Fruit fly (Drosophila melanogaster) whole organism, embryonic: ENCODE data around the gene ddbt.
A peak's percentile ranks its signal among the peaks of the same experiment; 100 is the strongest.

ENCODE experiments used
- Aef1 ChIP-seq: fragments of 200-800 bp; sonication (Bioruptor generic); IDR thresholded peaks from 3 replicates; pipeline ENCODE4 v1.3.6; 2022; ENCODE audit warnings: missing biosample characterization, missing genetic modification characterization
- Awh ChIP-seq: fragments of 200-800 bp; sonication (Bioruptor generic); IDR thresholded peaks from 2 replicates; pipeline ENCODE4, ENCODE4 v1.3.6; 2022; ENCODE audit warnings: missing biosample characterization, missing genetic modification characterization
- Blimp-1 ChIP-seq: fragments of 200-800 bp; sonication (Bioruptor generic); optimal IDR thresholded peaks from 3 replicates; lab custom pipeline; 2018; ENCODE audit warnings: missing biosample characterization, missing genetic modification characterization, mild to moderate bottlenecking, moderate library complexity, missing genetic modification reagents
- C15 ChIP-seq: fragments of 200-800 bp; sonication (Bioruptor generic); IDR thresholded peaks from 3 replicates; pipeline ENCODE4 v1.3.6; 2022; ENCODE audit warnings: missing biosample characterization, missing genetic modification characterization
- CG10366 ChIP-seq: fragments of 200-800 bp; sonication (Bioruptor generic); IDR thresholded peaks from 2 replicates; pipeline ENCODE4 v1.3.6; 2022; ENCODE audit warnings: missing biosample characterization, missing genetic modification characterization
- CG10462 ChIP-seq: fragments of 200-800 bp; sonication (Bioruptor generic); optimal IDR thresholded peaks from 2 replicates; lab custom pipeline; 2016; ENCODE audit warnings: missing biosample characterization, missing genetic modification characterization
- CG10654 ChIP-seq: fragments of 200-800 bp; sonication (Bioruptor generic); optimal IDR thresholded peaks from 2 replicates; lab custom pipeline; 2016; ENCODE audit warnings: missing biosample characterization, missing genetic modification characterization
- CG13424 ChIP-seq: fragments of 200-800 bp; sonication (Bioruptor generic); optimal IDR thresholded peaks from 2 replicates; lab custom pipeline; 2019; ENCODE audit warnings: missing biosample characterization, mild to moderate bottlenecking, missing genetic modification characterization, moderate library complexity
- CG15073 ChIP-seq: fragments of 200-800 bp; sonication (Bioruptor generic); optimal IDR thresholded peaks from 2 replicates; lab custom pipeline; 2016; ENCODE audit warnings: missing biosample characterization, missing genetic modification characterization
- CG1647 ChIP-seq: fragments of 200-800 bp; sonication (Bioruptor generic); optimal IDR thresholded peaks from 3 replicates; lab custom pipeline; 2016; ENCODE audit warnings: missing biosample characterization, missing genetic modification characterization
- CG17186 ChIP-seq: fragments of 200-800 bp; sonication (Bioruptor generic); optimal IDR thresholded peaks from 3 replicates; lab custom pipeline; 2017; ENCODE audit warnings: missing biosample characterization, missing genetic modification reagents, missing genetic modification characterization
- CG18599 ChIP-seq: fragments of 200-800 bp; sonication (Bioruptor generic); optimal IDR thresholded peaks from 3 replicates; lab custom pipeline; 2017; ENCODE audit warnings: missing biosample characterization, missing genetic modification characterization, mild to moderate bottlenecking, moderate library complexity, missing genetic modification reagents
- CG2678 ChIP-seq: fragments of 200-800 bp; sonication (Bioruptor generic); optimal IDR thresholded peaks from 3 replicates; lab custom pipeline; 2019; ENCODE audit warnings: missing biosample characterization, mild to moderate bottlenecking, missing genetic modification characterization, moderate library complexity
- CG30403 ChIP-seq: fragments of 200-800 bp; sonication (Bioruptor generic); optimal IDR thresholded peaks from 3 replicates; lab custom pipeline; 2016; ENCODE audit warnings: missing biosample characterization, missing genetic modification characterization
- CG31365 ChIP-seq: fragments of 200-800 bp; sonication (Bioruptor generic); optimal IDR thresholded peaks from 2 replicates; lab custom pipeline; 2018; ENCODE audit warnings: missing biosample characterization, mild to moderate bottlenecking, missing genetic modification characterization
- CG34376 ChIP-seq: fragments of 200-800 bp; sonication (Bioruptor generic); optimal IDR thresholded peaks from 2 replicates; lab custom pipeline; 2018; ENCODE audit warnings: missing biosample characterization, mild to moderate bottlenecking, missing genetic modification characterization
- CG6272 ChIP-seq: fragments of 200-800 bp; sonication (Bioruptor generic); IDR thresholded peaks from 2 replicates; pipeline ENCODE4 v1.3.6; 2022; ENCODE audit warnings: missing biosample characterization, missing genetic modification characterization
- CG6683 ChIP-seq: fragments of 200-800 bp; sonication (Bioruptor generic); optimal IDR thresholded peaks from 2 replicates; lab custom pipeline; 2017; ENCODE audit warnings: missing biosample characterization, mild to moderate bottlenecking, missing genetic modification characterization, missing genetic modification reagents
- CG8290 ChIP-seq, 3 experiments: fragments of 200-800 bp; sonication (Bioruptor generic); optimal IDR thresholded peaks; 2 replicates each; lab custom pipeline; 2016 to 2019; ENCODE audit warnings: missing biosample characterization in 3 of 3, missing genetic modification characterization in 3 of 3, mild to moderate bottlenecking in 2 of 3, moderate library complexity in 1 of 3
- CG8944 ChIP-seq: fragments of 200-800 bp; sonication (Bioruptor generic); optimal IDR thresholded peaks from 3 replicates; lab custom pipeline; 2016; ENCODE audit warnings: missing biosample characterization, missing genetic modification characterization
- CG9817 ChIP-seq: fragments of 200-800 bp; sonication (Bioruptor generic); optimal IDR thresholded peaks from 2 replicates; lab custom pipeline; 2018; ENCODE audit warnings: missing biosample characterization, mild to moderate bottlenecking, missing genetic modification characterization, moderate library complexity
- Chrac-16 ChIP-seq: fragments of 200-800 bp; sonication (Bioruptor generic); optimal IDR thresholded peaks from 3 replicates; lab custom pipeline; 2016; ENCODE audit warnings: missing biosample characterization, missing genetic modification characterization
- Dip3 ChIP-seq: fragments of 200-800 bp; sonication (Bioruptor generic); optimal IDR thresholded peaks from 3 replicates; lab custom pipeline; 2016; ENCODE audit warnings: missing biosample characterization, missing genetic modification characterization
- Dll ChIP-seq: fragments of 200-800 bp; sonication (Bioruptor generic); IDR thresholded peaks from 4 replicates; pipeline ENCODE4 v1.3.6; 2022; ENCODE audit warnings: missing biosample characterization, missing genetic modification characterization; ENCODE audit not compliant: partially characterized antibody
- Dref ChIP-seq: fragments of 200-800 bp; sonication (Bioruptor generic); IDR thresholded peaks from 2 replicates; pipeline ENCODE4 v1.3.6; 2022; ENCODE audit warnings: missing biosample characterization, missing genetic modification characterization
- Fer1 ChIP-seq: fragments of 200-800 bp; sonication (Bioruptor generic); optimal IDR thresholded peaks from 2 replicates; lab custom pipeline; 2017; ENCODE audit warnings: missing biosample characterization, mild to moderate bottlenecking, missing genetic modification characterization
- HLH4C ChIP-seq: fragments of 200-800 bp; sonication (Bioruptor generic); IDR thresholded peaks from 3 replicates; pipeline ENCODE4 v1.3.6; 2022; ENCODE audit warnings: missing biosample characterization, missing genetic modification characterization; ENCODE audit not compliant: partially characterized antibody
- Hmr ChIP-seq: fragments of 200-800 bp; sonication (Bioruptor generic); optimal IDR thresholded peaks from 3 replicates; lab custom pipeline; 2017; ENCODE audit warnings: mild to moderate bottlenecking, missing biosample characterization, missing genetic modification reagents, missing genetic modification characterization
- Lhr ChIP-seq: fragments of 200-800 bp; sonication (Bioruptor generic); optimal IDR thresholded peaks from 3 replicates; lab custom pipeline; 2017; ENCODE audit warnings: mild to moderate bottlenecking, missing biosample characterization, missing genetic modification reagents, missing genetic modification characterization
- Mes4 ChIP-seq: fragments of 200-800 bp; sonication (Bioruptor generic); optimal IDR thresholded peaks from 2 replicates; lab custom pipeline; 2016; ENCODE audit warnings: missing biosample characterization, missing genetic modification characterization
- NK7.1 ChIP-seq: fragments of 200-800 bp; sonication (Bioruptor generic); optimal IDR thresholded peaks from 3 replicates; lab custom pipeline; 2016; ENCODE audit warnings: missing biosample characterization, missing genetic modification characterization
- Opbp ChIP-seq: fragments of 200-800 bp; sonication (Bioruptor generic); IDR thresholded peaks from 3 replicates; pipeline ENCODE4 v1.3.6; 2022; ENCODE audit warnings: missing biosample characterization, missing genetic modification characterization; ENCODE audit not compliant: partially characterized antibody
- bigmax ChIP-seq: fragments of 200-800 bp; sonication (Bioruptor generic); optimal IDR thresholded peaks from 2 replicates; lab custom pipeline; 2018; ENCODE audit warnings: missing biosample characterization, mild to moderate bottlenecking, missing genetic modification characterization
- dysf ChIP-seq: fragments of 200-800 bp; sonication (Bioruptor generic); IDR thresholded peaks from 3 replicates; pipeline ENCODE4 v1.3.6; 2022; ENCODE audit warnings: missing biosample characterization, missing genetic modification characterization
- esg ChIP-seq: fragments of 200-800 bp; sonication (Bioruptor generic); conservative IDR thresholded peaks from 2 replicates; pipeline ENCODE4 v1.3.6; 2022; ENCODE audit warnings: missing biosample characterization, missing genetic modification characterization
- fd3F ChIP-seq: fragments of 200-800 bp; sonication (Bioruptor generic); optimal IDR thresholded peaks from 2 replicates; lab custom pipeline; 2018; ENCODE audit warnings: missing biosample characterization, mild to moderate bottlenecking, missing genetic modification characterization, moderate library complexity
- grau ChIP-seq: fragments of 200-800 bp; optimal IDR thresholded peaks from 3 replicates; lab custom pipeline; 2019; ENCODE audit warnings: missing biosample characterization, mild to moderate bottlenecking, missing genetic modification characterization, moderate library complexity
- nau ChIP-seq: fragments of 200-800 bp; sonication (Bioruptor generic); optimal IDR thresholded peaks from 3 replicates; lab custom pipeline; 2017; ENCODE audit warnings: missing biosample characterization, mild to moderate bottlenecking, missing genetic modification characterization, missing genetic modification reagents
- pita ChIP-seq: fragments of 200-800 bp; sonication (Bioruptor generic); optimal IDR thresholded peaks from 2 replicates; lab custom pipeline; 2017; ENCODE audit warnings: missing biosample characterization, mild to moderate bottlenecking, missing genetic modification characterization
- salm ChIP-seq: fragments of 200-800 bp; sonication (Bioruptor generic); optimal IDR thresholded peaks from 2 replicates; lab custom pipeline; 2018; ENCODE audit warnings: missing biosample characterization, mild to moderate bottlenecking, missing genetic modification characterization
- stwl ChIP-seq: fragments of 200-800 bp; sonication (Bioruptor generic); optimal IDR thresholded peaks from 3 replicates; lab custom pipeline; 2018; ENCODE audit warnings: missing biosample characterization, mild to moderate bottlenecking, missing genetic modification characterization, moderate library complexity
- sug ChIP-seq: fragments of 200-800 bp; optimal IDR thresholded peaks from 2 replicates; lab custom pipeline; 2019; ENCODE audit warnings: missing biosample characterization, mild to moderate bottlenecking, missing genetic modification characterization, moderate library complexity
- tap ChIP-seq: fragments of 200-800 bp; optimal IDR thresholded peaks from 3 replicates; lab custom pipeline; 2019; ENCODE audit warnings: missing biosample characterization, mild to moderate bottlenecking, missing genetic modification characterization, moderate library complexity
- tgo ChIP-seq: fragments of 200-800 bp; sonication (Bioruptor generic); IDR thresholded peaks from 3 replicates; pipeline ENCODE4 v1.3.6; 2022; ENCODE audit warnings: missing biosample characterization, missing genetic modification characterization
- ttk ChIP-seq: fragments of 200-800 bp; sonication (Bioruptor generic); IDR thresholded peaks from 2 replicates; pipeline ENCODE4 v2.1.2; 2022; ENCODE audit warnings: missing biosample characterization, missing genetic modification characterization
- unpg ChIP-seq: fragments of 200-800 bp; sonication (Bioruptor generic); optimal IDR thresholded peaks from 3 replicates; lab custom pipeline; 2018; ENCODE audit warnings: missing biosample characterization, mild to moderate bottlenecking, missing genetic modification characterization, moderate library complexity
- vvl ChIP-seq: fragments of 200-800 bp; sonication (Bioruptor generic); IDR thresholded peaks from 2 replicates; pipeline ENCODE4 v1.3.6; 2022; ENCODE audit warnings: missing biosample characterization, missing genetic modification characterization
- z ChIP-seq: fragments of 200-800 bp; sonication (Bioruptor generic); IDR thresholded peaks from 3 replicates; pipeline ENCODE4 v1.3.6; 2022; ENCODE audit warnings: missing biosample characterization, missing genetic modification characterization

Gene ddbt

dm6 chr3L:342839-343238 lies 26.0 kb downstream of the ddbt start, which contains the start of gene mthl10 (continued):
- TF ChIP-seq Awh (GFP tag; lab: Robert Waterston, UW) (no peak), CG10654 (no peak), Lhr (GFP tag; lab: Kevin White, UChicago) (peak; percentile 44), unpg (GFP tag; lab: Kevin White, UChicago) (no peak), bigmax (GFP tag; lab: Kevin White, UChicago) (no peak), tgo (GFP tag; lab: Robert Waterston, UW) (no peak), sug (tag; lab: Kevin White, UChicago) (peak; percentile 11), CG13424 (tag; lab: Kevin White, UChicago) (no peak), CG30403 (no peak), CG34376 (GFP tag; lab: Kevin White, UChicago) (no peak), stwl (no peak), CG10366 (GFP tag; lab: Robert Waterston, UW) (no peak), pita (GFP tag; lab: Kevin White, UChicago) (peak; percentile 59), z (GFP tag; lab: Robert Waterston, UW) (no peak), grau (tag; lab: Kevin White, UChicago) (no peak), fd3F (no peak), tap (tag; lab: Kevin White, UChicago) (no peak), CG15073 (GFP tag; lab: Kevin White, UChicago) (no peak), Mes4 (GFP tag; lab: Kevin White, UChicago) (no peak), Aef1 (GFP tag; lab: Robert Waterston, UW) (no peak), Opbp (GFP tag; lab: Robert Waterston, UW) (no peak), CG8290 (GFP tag; optimal IDR thresholded peaks at IDR 0.05; lab: Kevin White, UChicago) (no peak), CG8290 (tag; optimal IDR thresholded peaks at IDR 0.05; lab: Kevin White, UChicago) (peak in 1 of 2 experiments; percentile 38), Chrac-16 (GFP tag; lab: Kevin White, UChicago) (no peak), nau (no peak), CG6272 (GFP tag; lab: Robert Waterston, UW) (no peak), HLH4C (GFP tag; lab: Robert Waterston, UW) (no peak), CG31365 (no peak), Hmr (GFP tag; lab: Kevin White, UChicago) (peak; percentile 52), CG9817 (tag; lab: Kevin White, UChicago) (no peak), Dref (GFP tag; lab: Robert Waterston, UW) (no peak), ttk (GFP tag; lab: Robert Waterston, UW) (no peak), dysf (GFP tag; lab: Robert Waterston, UW) (no peak), CG2678 (tag; lab: Kevin White, UChicago) (no peak), NK7.1 (GFP tag; lab: Kevin White, UChicago) (no peak), CG10462 (GFP tag; lab: Kevin White, UChicago) (no peak), CG17186 (no peak), Fer1 (GFP tag; lab: Kevin White, UChicago) (no peak), Dll (no peak), CG18599 (no peak), CG1647 (no peak), CG6683 (GFP tag; lab: Kevin White, UChicago) (no peak), CG8944 (GFP tag; lab: Kevin White, UChicago) (no peak), vvl (no peak), Dip3 (GFP tag; lab: Kevin White, UChicago) (no peak), C15 (GFP tag; lab: Robert Waterston, UW) (no peak), Blimp-1 (GFP tag; lab: Kevin White, UChicago) (no peak), esg (GFP tag; lab: Robert Waterston, UW) (no peak), salm (tag; lab: Kevin White, UChicago) (no peak)
